2 fruit fly cellular contexts compared by ENCODE assay signal in genomic region chr3L:5356050-5356967, dm6.
TF ChIP-seq lines count a peak whose summit lies in the region.

No protein-coding gene starts in this region.

TF ChIP-seq in whole organism, embryonic, 481 proteins besides CTCF, POLR2A, EP300 and RAD21 (continued from another document and continues in another):
- TF ChIP-seq amos (GFP tag; IDR thresholded peaks at IDR 0.05; lab: Robert Waterston, UW; ENCODE audit: partially characterized antibody) (peak; percentile 72), ham (GFP tag; IDR thresholded peaks at IDR 0.05; lab: Robert Waterston, UW) (no peak), Hr78 (GFP tag; optimal IDR thresholded peaks at IDR 0.05; lab: Kevin White, UChicago) (no peak), CG7963 (GFP tag; IDR thresholded peaks at IDR 0.05; lab: Robert Waterston, UW; ENCODE audit: partially characterized antibody) (peak; percentile 60; the same call in 2 of the 3 replicates), tll (GFP tag; optimal IDR thresholded peaks at IDR 0.05; lab: Kevin White, UChicago) (no peak), Bdp1 (GFP tag; optimal IDR thresholded peaks at IDR 0.05; lab: Kevin White, UChicago) (peak; percentile 99), HmgD (GFP tag; optimal IDR thresholded peaks at IDR 0.05; lab: Kevin White, UChicago) (no peak), vnd (GFP tag; IDR thresholded peaks at IDR 0.05; lab: Robert Waterston, UW; ENCODE audit: partially characterized antibody) (peak; percentile 62; the same call in 2 of the 3 replicates), Hmr (GFP tag; optimal IDR thresholded peaks at IDR 0.05; lab: Kevin White, UChicago) (no peak), CG7372 (GFP tag; IDR thresholded peaks at IDR 0.05; lab: Robert Waterston, UW) (no peak), sim (GFP tag; IDR thresholded peaks at IDR 0.05; lab: Robert Waterston, UW) (no peak), CG13287 (GFP tag; IDR thresholded peaks at IDR 0.05; lab: Robert Waterston, UW; ENCODE audit: partially characterized antibody) (peak; percentile 6; the same call in 1 of the 2 replicates), ken (GFP tag; IDR thresholded peaks at IDR 0.05; lab: Robert Waterston, UW) (no peak), CG5953 (GFP tag; IDR thresholded peaks at IDR 0.05; lab: Robert Waterston, UW) (no peak), CG6254 (GFP tag; optimal IDR thresholded peaks at IDR 0.05; lab: Kevin White, UChicago) (peak; percentile 6), sens (GFP tag; lab: Kevin White, UChicago) (peak; percentile 80), CHES-1-like (GFP tag; optimal IDR thresholded peaks at IDR 0.05; lab: Kevin White, UChicago) (no peak), HLH4C (GFP tag; IDR thresholded peaks at IDR 0.05; lab: Robert Waterston, UW; ENCODE audit: partially characterized antibody) (peak; percentile 70), vvl (GFP tag; IDR thresholded peaks at IDR 0.05; lab: Robert Waterston, UW) (peak; percentile 7; the same call in 1 of the 2 replicates), ttk (GFP tag; IDR thresholded peaks at IDR 0.05; lab: Robert Waterston, UW) (no peak), CG6791 (GFP tag; IDR thresholded peaks at IDR 0.05; lab: Robert Waterston, UW; ENCODE audit: partially characterized antibody) (peak; percentile 85), CG10565 (GFP tag; optimal IDR thresholded peaks at IDR 0.05; lab: Kevin White, UChicago) (no peak), Eip74EF (GFP tag; optimal IDR thresholded peaks at IDR 0.05; lab: Kevin White, UChicago) (no peak), bbx (GFP tag; IDR thresholded peaks at IDR 0.05; lab: Robert Waterston, UW; ENCODE audit: partially characterized antibody) (peak; percentile 74), CG14860 (GFP tag; IDR thresholded peaks at IDR 0.05; lab: Robert Waterston, UW; ENCODE audit: partially characterized antibody) (peak; percentile 73; the same call in 2 of the 3 replicates), CG34224 (GFP tag; IDR thresholded peaks at IDR 0.05; lab: Robert Waterston, UW; ENCODE audit: partially characterized antibody) (peak; percentile 59; the same call in 1 of the 3 replicates), otp (GFP tag; IDR thresholded peaks at IDR 0.05; lab: Robert Waterston, UW) (no peak), CG8944 (GFP tag; optimal IDR thresholded peaks at IDR 0.05; lab: Kevin White, UChicago) (no peak), dmrt11E (tag; optimal IDR thresholded peaks at IDR 0.05; lab: Kevin White, UChicago) (no peak), CG10274 (GFP tag; optimal IDR thresholded peaks at IDR 0.05; lab: Kevin White, UChicago) (no peak), nom (GFP tag; optimal IDR thresholded peaks at IDR 0.05; lab: Kevin White, UChicago) (peak; percentile 27), CrebB (tag; optimal IDR thresholded peaks at IDR 0.05; lab: Kevin White, UChicago) (no peak), dan (GFP tag; IDR thresholded peaks at IDR 0.05; lab: Robert Waterston, UW) (no peak), CG7928 (GFP tag; optimal IDR thresholded peaks at IDR 0.05; lab: Kevin White, UChicago) (no peak), sqz (GFP tag; optimal IDR thresholded peaks at IDR 0.05; lab: Kevin White, UChicago) (peak; percentile 1), sd (tag; optimal IDR thresholded peaks at IDR 0.05; lab: Kevin White, UChicago) (peak; percentile 17), CG14050 (GFP tag; IDR thresholded peaks at IDR 0.05; lab: Robert Waterston, UW) (no peak), bab2 (GFP tag; optimal IDR thresholded peaks at IDR 0.05; lab: Kevin White, UChicago) (no peak), pnt (GFP tag; optimal IDR thresholded peaks at IDR 0.05; lab: Kevin White, UChicago) (no peak), ato (GFP tag; IDR thresholded peaks at IDR 0.05; lab: Robert Waterston, UW; ENCODE audit: partially characterized antibody) (peak; percentile 52), tna (GFP tag; IDR thresholded peaks at IDR 0.05; lab: Robert Waterston, UW; ENCODE audit: partially characterized antibody) (peak; percentile 86), CG18262 (tag; optimal IDR thresholded peaks at IDR 0.05; lab: Kevin White, UChicago) (no peak), CG13123 (GFP tag; optimal IDR thresholded peaks at IDR 0.05; lab: Kevin White, UChicago) (no peak), CG1832 (GFP tag; optimal IDR thresholded peaks at IDR 0.05; lab: Kevin White, UChicago) (no peak), zfh2 (GFP tag; optimal IDR thresholded peaks at IDR 0.05; lab: Kevin White, UChicago) (no peak), da (GFP tag; optimal IDR thresholded peaks at IDR 0.05; lab: Kevin White, UChicago) (no peak), en (GFP tag; optimal IDR thresholded peaks at IDR 0.05; lab: Kevin White, UChicago) (no peak), Usf (GFP tag; optimal IDR thresholded peaks at IDR 0.05; lab: Kevin White, UChicago) (no peak), CG2129 (GFP tag; IDR thresholded peaks at IDR 0.05; lab: Robert Waterston, UW; ENCODE audit: partially characterized antibody) (no peak; the same call in 1 of the 2 replicates), Oaz (GFP tag; IDR thresholded peaks at IDR 0.05; lab: Robert Waterston, UW) (no peak), ems (GFP tag; optimal IDR thresholded peaks at IDR 0.05; lab: Kevin White, UChicago) (no peak), CG1233 (GFP tag; optimal IDR thresholded peaks at IDR 0.05; lab: Kevin White, UChicago) (no peak), schlank (tag; optimal IDR thresholded peaks at IDR 0.05; lab: Kevin White, UChicago) (no peak), CG12769 (tag; optimal IDR thresholded peaks at IDR 0.05; lab: Kevin White, UChicago) (no peak), sr (GFP tag; IDR thresholded peaks at IDR 0.05; lab: Robert Waterston, UW) (no peak), ATbp (GFP tag; optimal IDR thresholded peaks at IDR 0.05; lab: Kevin White, UChicago) (no peak), Bgb (GFP tag; IDR thresholded peaks at IDR 0.05; lab: Robert Waterston, UW; ENCODE audit: partially characterized antibody) (peak; percentile 78), seq (GFP tag; IDR thresholded peaks at IDR 0.05; lab: Robert Waterston, UW) (no peak), hth (optimal IDR thresholded peaks at IDR 0.05; lab: Kevin White, UChicago) (no peak), Med (GFP tag; lab: Kevin White, UChicago) (peak; percentile 31), CG42726 (GFP tag; IDR thresholded peaks at IDR 0.05; lab: Robert Waterston, UW; ENCODE audit: partially characterized antibody) (peak; percentile 72), knrl (GFP tag; IDR thresholded peaks at IDR 0.05; lab: Robert Waterston, UW; ENCODE audit: partially characterized antibody) (peak; percentile 65), Oli (tag; optimal IDR thresholded peaks at IDR 0.05; lab: Kevin White, UChicago) (no peak), croc (GFP tag; conservative IDR thresholded peaks at IDR 0.05; lab: Robert Waterston, UW) (no peak), gro (GFP tag; optimal IDR thresholded peaks at IDR 0.05; lab: Kevin White, UChicago) (no peak)

TF ChIP-seq in whole organism, prepupa, 60 proteins besides CTCF, POLR2A, EP300 and RAD21 (continued from another document):
- TF ChIP-seq CG1621 (tag; optimal IDR thresholded peaks at IDR 0.05; lab: Kevin White, UChicago): no peak
- TF ChIP-seq Eip75B (GFP tag; optimal IDR thresholded peaks at IDR 0.05; lab: Kevin White, UChicago): no peak
- peak; percentile 12 for TF ChIP-seq svp (GFP tag; lab: Kevin White, UChicago)
- TF ChIP-seq spab (GFP tag; optimal IDR thresholded peaks at IDR 0.05; lab: Kevin White, UChicago): no peak
- no peak for TF ChIP-seq esn (GFP tag; optimal IDR thresholded peaks at IDR 0.05; lab: Kevin White, UChicago)
